Worm (Caenorhabditis elegans): Measurements from ENCODE around the gene dsc-1.

DNA sequence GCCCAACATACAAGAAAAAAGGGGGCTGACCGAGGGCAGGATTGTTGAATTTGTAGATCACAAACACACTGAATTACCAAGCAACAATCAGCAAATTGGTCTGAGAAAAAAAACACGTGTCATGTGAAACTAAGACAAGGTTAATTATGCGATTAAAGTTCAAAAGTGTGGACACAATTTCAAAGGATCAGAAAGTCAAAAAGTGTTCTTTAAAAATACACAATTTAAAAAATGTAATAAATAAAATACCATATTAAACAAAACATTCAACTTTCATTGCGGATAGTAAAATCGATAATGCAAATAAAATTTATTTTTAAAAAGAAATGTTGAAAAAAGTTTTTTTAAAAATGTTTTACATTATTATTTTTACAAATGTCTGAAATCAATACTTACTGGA, 35.5 kb downstream of the dsc-1 start, which contains the start of gene cutl-3:
- no peak for TF ChIP-seq him-1 (tag; optimal IDR thresholded peaks at IDR 0.05)
- TF ChIP-seq dao-5 (tag; optimal IDR thresholded peaks at IDR 0.05) = no peak
- TF ChIP-seq W03F9.2 (tag; optimal IDR thresholded peaks at IDR 0.05) = no peak
